Fruit fly (Drosophila melanogaster) whole organism, pupa: Measurements from ENCODE around the gene Lcp65Ad.

Experiments used
- CG10348 ChIP-seq: fragments of 200-800 bp; sonication (Bioruptor generic); IDR thresholded peaks from 2 replicates; pipeline ENCODE4 v1.3.6; 2022; ENCODE audit warnings: missing biosample characterization, missing genetic modification characterization
- CG12605 ChIP-seq: fragments of 200-800 bp; sonication (Bioruptor generic); IDR thresholded peaks from 2 replicates; pipeline ENCODE4 v1.3.6; 2022; ENCODE audit warnings: missing biosample characterization, missing genetic modification characterization
- CG13204 ChIP-seq: fragments of 200-800 bp; sonication (Bioruptor generic); optimal IDR thresholded peaks from 2 replicates; lab custom pipeline; 2018; ENCODE audit warnings: missing biosample characterization, mild to moderate bottlenecking, missing genetic modification characterization, moderate library complexity
- CG14655 ChIP-seq: fragments of 200-800 bp; sonication (Bioruptor generic); optimal IDR thresholded peaks from 3 replicates; lab custom pipeline; 2017; ENCODE audit warnings: mild to moderate bottlenecking, missing biosample characterization, missing genetic modification reagents, missing genetic modification characterization
- CG15710 ChIP-seq: fragments of 200-800 bp; sonication (Bioruptor generic); optimal IDR thresholded peaks from 2 replicates; lab custom pipeline; 2018; ENCODE audit warnings: missing biosample characterization, mild to moderate bottlenecking, missing genetic modification characterization, moderate library complexity
- CG17806 ChIP-seq: fragments of 200-800 bp; sonication (Bioruptor generic); optimal IDR thresholded peaks from 2 replicates; lab custom pipeline; 2018; ENCODE audit warnings: missing biosample characterization, mild to moderate bottlenecking, missing genetic modification characterization, moderate library complexity
- CG32121 ChIP-seq: fragments of 200-800 bp; sonication (Bioruptor generic); IDR thresholded peaks from 2 replicates; pipeline ENCODE4 v1.3.6; 2022; ENCODE audit warnings: missing biosample characterization, missing genetic modification characterization
- CG34367 ChIP-seq: fragments of 200-800 bp; sonication (Bioruptor generic); optimal IDR thresholded peaks from 2 replicates; lab custom pipeline; 2018; ENCODE audit warnings: missing biosample characterization, mild to moderate bottlenecking, missing genetic modification characterization
- CG4496 ChIP-seq: fragments of 200-800 bp; sonication (Bioruptor generic); IDR thresholded peaks from 3 replicates; pipeline ENCODE4 v1.3.6; 2022; ENCODE audit warnings: missing biosample characterization, missing genetic modification characterization
- CG8159 ChIP-seq: fragments of 200-800 bp; sonication (Bioruptor generic); optimal IDR thresholded peaks from 3 replicates; lab custom pipeline; 2018; ENCODE audit warnings: missing biosample characterization, mild to moderate bottlenecking, missing genetic modification characterization, moderate library complexity
- CG8301 ChIP-seq: fragments of 200-800 bp; sonication (Bioruptor generic); optimal IDR thresholded peaks from 2 replicates; lab custom pipeline; 2018; ENCODE audit warnings: missing biosample characterization, mild to moderate bottlenecking, missing genetic modification characterization
- CG9948 ChIP-seq: fragments of 200-800 bp; sonication (Bioruptor generic); optimal IDR thresholded peaks from 2 replicates; lab custom pipeline; 2018; ENCODE audit warnings: missing biosample characterization, mild to moderate bottlenecking, missing genetic modification characterization, moderate library complexity
- D1 ChIP-seq: fragments of 200-800 bp; sonication (Bioruptor generic); optimal IDR thresholded peaks from 2 replicates; lab custom pipeline; 2018; ENCODE audit warnings: missing biosample characterization, mild to moderate bottlenecking, missing genetic modification characterization, moderate library complexity
- EcR ChIP-seq: fragments of 200-800 bp; sonication (Bioruptor generic); optimal IDR thresholded peaks from 3 replicates; lab custom pipeline; 2019; ENCODE audit warnings: missing biosample characterization, missing genetic modification characterization, mild to moderate bottlenecking, moderate library complexity, missing genetic modification reagents
- Ets98B ChIP-seq: fragments of 200-800 bp; sonication (Bioruptor generic); IDR thresholded peaks from 2 replicates; pipeline ENCODE4 v1.3.6; 2022; ENCODE audit warnings: missing biosample characterization, missing genetic modification characterization
- Pif1A ChIP-seq: fragments of 200-800 bp; sonication (Bioruptor generic); optimal IDR thresholded peaks from 3 replicates; lab custom pipeline; 2016; ENCODE audit warnings: missing biosample characterization, missing genetic modification characterization
- Pif1B ChIP-seq: fragments of 200-800 bp; sonication (Bioruptor generic); optimal IDR thresholded peaks from 3 replicates; lab custom pipeline; 2016; ENCODE audit warnings: missing biosample characterization, missing genetic modification characterization
- Snoo ChIP-seq: fragments of 200-800 bp; sonication (Bioruptor generic); optimal IDR thresholded peaks from 3 replicates; lab custom pipeline; 2017; ENCODE audit warnings: missing biosample characterization, mild to moderate bottlenecking, missing genetic modification characterization, inconsistent platforms
- fd96Ca ChIP-seq: fragments of 200-800 bp; sonication (Bioruptor generic); IDR thresholded peaks from 3 replicates; pipeline ENCODE4 v1.3.6; 2022; ENCODE audit warnings: missing biosample characterization, missing genetic modification characterization
- gl ChIP-seq: fragments of 200-800 bp; sonication (Bioruptor generic); optimal IDR thresholded peaks from 2 replicates; lab custom pipeline; 2018; ENCODE audit warnings: missing biosample characterization, mild to moderate bottlenecking, missing genetic modification characterization
- rn ChIP-seq: fragments of 200-800 bp; sonication (Bioruptor generic); IDR thresholded peaks from 2 replicates; pipeline ENCODE4 v1.3.6; 2022; ENCODE audit warnings: missing biosample characterization, missing genetic modification characterization

Lcp65Ad gene

DNA sequence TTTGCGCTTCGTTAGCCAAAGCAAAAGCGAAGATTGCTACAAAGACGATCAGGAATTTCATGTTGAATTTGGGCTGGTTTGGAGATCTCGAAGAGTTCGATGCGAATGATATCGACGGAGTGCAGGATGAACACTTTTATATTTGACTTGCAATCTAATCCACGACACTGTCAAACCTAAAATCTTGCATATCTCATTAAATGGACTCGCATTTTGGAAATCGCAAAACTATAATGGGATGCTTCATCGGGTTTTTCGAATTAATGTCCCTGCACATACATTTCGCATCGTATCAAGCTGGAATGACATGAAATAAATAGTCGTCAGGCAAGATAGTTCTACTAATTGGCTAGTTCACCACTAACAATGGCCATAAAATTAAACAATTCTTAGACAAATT is 5.2 kb upstream of the Lcp65Ad start, which contains the start of gene Lcp65Ae:
TSS of gene Lcp65Ae (minus strand) at position 101 of the 400 bp plus-strand sequence.
- TF ChIP-seq Snoo (tag; lab: Kevin White, UChicago) (no peak), fd96Ca (GFP tag; lab: Robert Waterston, UW) (no peak), D1 (no peak), Pif1A (no peak), CG34367 (tag; lab: Kevin White, UChicago) (no peak), EcR (GFP tag; lab: Kevin White, UChicago) (no peak), CG14655 (GFP tag; lab: Kevin White, UChicago) (no peak), CG8159 (tag; lab: Kevin White, UChicago) (no peak), CG12605 (no peak), CG8301 (tag; lab: Kevin White, UChicago) (no peak), CG32121 (GFP tag; lab: Robert Waterston, UW) (no peak), CG9948 (tag; lab: Kevin White, UChicago) (no peak), CG15710 (tag; lab: Kevin White, UChicago) (no peak), rn (no peak), CG4496 (no peak), CG10348 (GFP tag; lab: Robert Waterston, UW) (no peak), Pif1B (GFP tag; lab: Kevin White, UChicago) (no peak), CG17806 (tag; lab: Kevin White, UChicago) (no peak), gl (tag; lab: Kevin White, UChicago) (no peak), CG13204 (no peak)

DNA sequence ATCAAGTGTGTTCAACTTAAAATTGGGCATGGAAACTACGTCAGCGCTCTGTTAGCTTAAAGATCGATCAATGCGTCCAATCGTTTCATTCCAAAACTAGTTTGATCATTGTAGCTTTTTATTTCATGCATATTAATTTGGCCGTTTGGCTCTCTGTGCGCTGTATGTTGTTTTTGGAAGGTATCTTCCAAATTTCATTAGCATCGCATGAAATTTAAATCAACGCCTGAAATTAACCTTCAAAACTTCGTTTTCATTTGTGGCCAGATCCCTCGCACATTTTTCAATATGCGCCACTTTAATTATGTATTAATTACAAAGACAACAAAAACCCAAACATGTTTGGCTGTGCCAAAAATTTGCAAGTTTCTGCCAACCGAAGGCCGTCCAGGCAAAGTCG is 4.6 kb upstream of the Lcp65Ad start:
- TF ChIP-seq CG15710 (tag; lab: Kevin White, UChicago) (no peak), CG34367 (tag; lab: Kevin White, UChicago) (no peak), CG13204 (no peak), D1 (no peak), Pif1A (no peak), CG12605 (no peak), Ets98B (GFP tag; lab: Robert Waterston, UW) (no peak), gl (tag; lab: Kevin White, UChicago) (no peak)

DNA sequence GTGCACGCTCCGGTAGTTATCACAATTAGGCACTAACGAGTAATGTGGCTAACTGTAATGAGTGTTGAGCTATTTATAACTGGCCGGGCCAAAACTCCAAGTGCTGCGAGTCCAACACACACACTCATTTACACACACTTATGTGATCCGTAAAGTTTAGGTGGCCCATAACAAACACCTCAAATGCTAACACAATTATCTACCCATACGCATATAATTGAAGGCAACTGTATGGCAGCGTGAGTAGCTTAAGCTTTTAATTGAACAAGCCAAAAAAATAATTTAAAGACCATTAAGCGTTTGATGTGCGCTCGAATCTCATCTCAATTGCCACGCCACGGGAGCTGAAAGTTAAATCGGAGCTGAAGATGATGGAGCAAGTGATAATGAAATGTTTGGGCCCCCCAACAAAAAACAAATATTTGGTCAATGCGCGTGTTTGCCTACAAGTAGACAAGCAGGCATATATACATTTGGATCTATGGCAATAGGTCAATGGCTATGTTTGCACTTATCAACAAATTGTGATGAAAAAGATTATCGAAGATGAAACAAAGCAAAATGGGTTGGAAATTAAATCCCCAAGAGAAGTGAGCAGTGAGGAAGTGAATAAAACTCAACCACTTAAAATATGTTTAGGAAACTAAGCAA is 3.1 kb upstream of the Lcp65Ad start, which contains the start of gene Cpr65Av:
TSS of gene Cpr65Av (minus strand) at position 51 of the 651 bp plus-strand sequence.
- TF ChIP-seq CG13204 (no peak), CG4496 (no peak), CG9948 (tag; lab: Kevin White, UChicago) (no peak), Pif1A (no peak), gl (tag; lab: Kevin White, UChicago) (no peak), Pif1B (GFP tag; lab: Kevin White, UChicago) (no peak)

DNA sequence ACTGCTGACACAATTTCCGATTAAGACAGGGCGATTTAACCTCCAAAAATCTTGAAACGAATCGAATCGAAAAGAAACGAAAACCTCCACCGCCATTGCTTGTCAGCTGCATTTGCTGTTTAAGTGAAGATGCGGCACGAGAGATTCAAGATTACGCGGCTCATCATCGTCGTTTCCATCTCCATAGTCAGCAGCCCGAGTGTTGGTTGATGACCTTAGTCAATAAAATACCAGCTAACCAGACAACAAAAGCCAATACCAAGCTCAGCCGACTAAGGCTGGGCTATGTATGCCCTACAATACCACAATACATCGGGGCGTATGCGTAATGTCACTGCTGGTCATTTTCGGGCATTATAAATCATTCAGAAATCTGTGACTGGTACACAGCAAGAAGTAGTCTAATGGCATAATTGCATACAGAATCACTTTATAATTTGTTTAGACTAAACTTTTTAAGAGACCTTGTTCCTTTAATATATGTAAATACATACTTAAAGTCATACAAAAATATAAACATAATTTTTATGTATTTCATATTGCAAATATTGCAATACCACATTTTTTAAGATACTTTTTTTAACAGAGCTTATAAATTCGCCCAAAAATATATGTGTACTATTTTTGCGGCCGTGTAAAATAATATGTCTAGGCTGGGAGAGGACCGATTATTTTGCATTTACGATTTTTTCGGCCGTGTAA is 2.3 kb upstream of the Lcp65Ad start:
- TF ChIP-seq EcR (GFP tag; lab: Kevin White, UChicago) (peak; percentile 69), CG32121 (GFP tag; lab: Robert Waterston, UW) (no peak), CG8159 (tag; lab: Kevin White, UChicago) (peak; percentile 8), CG34367 (tag; lab: Kevin White, UChicago) (no peak), Snoo (tag; lab: Kevin White, UChicago) (no peak), CG15710 (tag; lab: Kevin White, UChicago) (no peak), gl (tag; lab: Kevin White, UChicago) (no peak), CG9948 (tag; lab: Kevin White, UChicago) (no peak), Ets98B (GFP tag; lab: Robert Waterston, UW) (no peak), CG14655 (GFP tag; lab: Kevin White, UChicago) (no peak)

DNA sequence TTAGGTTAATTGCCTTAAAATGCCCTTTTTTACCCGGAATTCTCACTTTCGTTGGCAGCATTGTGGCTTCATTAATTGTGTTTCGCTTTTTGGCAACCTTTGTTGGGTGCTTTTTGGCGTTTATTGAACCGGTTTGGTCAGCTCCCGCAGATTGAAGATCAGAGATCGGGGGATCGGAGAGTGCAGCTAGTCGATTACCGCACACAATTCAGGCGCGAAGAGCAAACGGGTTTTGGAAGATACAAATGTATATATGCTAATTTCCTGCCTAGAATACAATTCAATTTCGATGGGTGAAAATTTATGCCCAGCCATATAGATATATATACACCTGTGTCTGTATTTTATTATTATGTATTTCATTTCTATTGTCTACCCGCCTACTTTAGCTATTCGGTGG is 1.7 kb upstream of the Lcp65Ad start:
- no peak for TF ChIP-seq CG10348 (GFP tag; lab: Robert Waterston, UW)
- peak; percentile 59 for TF ChIP-seq EcR (GFP tag; lab: Kevin White, UChicago)

- no peak for TF ChIP-seq Pif1B (GFP tag; lab: Kevin White, UChicago)
- no peak for TF ChIP-seq EcR (GFP tag; lab: Kevin White, UChicago)
- no peak for TF ChIP-seq Snoo (tag; lab: Kevin White, UChicago)
- no peak for TF ChIP-seq rn
- no peak for TF ChIP-seq CG4496
- TF ChIP-seq gl (tag; lab: Kevin White, UChicago) = no peak
- no peak for TF ChIP-seq fd96Ca (GFP tag; lab: Robert Waterston, UW)
- TF ChIP-seq CG8301 (tag; lab: Kevin White, UChicago) = no peak
- no peak for TF ChIP-seq D1
- TF ChIP-seq CG10348 (GFP tag; lab: Robert Waterston, UW) = no peak
- no peak for TF ChIP-seq CG9948 (tag; lab: Kevin White, UChicago)
- no peak for TF ChIP-seq CG34367 (tag; lab: Kevin White, UChicago)
- no peak for TF ChIP-seq Ets98B (GFP tag; lab: Robert Waterston, UW)
- no peak for TF ChIP-seq CG32121 (GFP tag; lab: Robert Waterston, UW)
- no peak for TF ChIP-seq CG15710 (tag; lab: Kevin White, UChicago)
- no peak for TF ChIP-seq Pif1A
- TF ChIP-seq CG13204 = no peak
- TF ChIP-seq CG14655 (GFP tag; lab: Kevin White, UChicago) = no peak
- TF ChIP-seq CG17806 (tag; lab: Kevin White, UChicago) = no peak
Observed at dm6 chr3L:6142313-6142712, 882 bp upstream of the Lcp65Ad start, which contains the start of gene Cpr65Aw. Cpr65Aw (minus strand) TSS chr3L:6142413.
